Fruit fly (Drosophila melanogaster) whole organism, embryonic: ENCODE measurements around the gene CG33523.

Experiments
- B-H1 ChIP-seq: fragments of 200-800 bp; sonication (Bioruptor generic); IDR thresholded peaks from 3 replicates; pipeline ENCODE4 v1.3.6; 2022; ENCODE audit warnings: missing biosample characterization, missing genetic modification characterization
- CG10431 ChIP-seq: fragments of 200-800 bp; sonication (Bioruptor generic); optimal IDR thresholded peaks from 3 replicates; lab custom pipeline; 2018; ENCODE audit warnings: missing biosample characterization, mild to moderate bottlenecking, missing genetic modification characterization
- CG11695 ChIP-seq: fragments of 200-800 bp; sonication (Bioruptor generic); IDR thresholded peaks from 3 replicates; pipeline ENCODE4 v1.3.6; 2022; ENCODE audit warnings: missing biosample characterization, missing genetic modification characterization
- CG14710 ChIP-seq: fragments of 200-800 bp; sonication (Bioruptor generic); optimal IDR thresholded peaks from 3 replicates; lab custom pipeline; 2019; ENCODE audit warnings: missing biosample characterization, mild to moderate bottlenecking, missing genetic modification characterization, moderate library complexity
- CG1529 ChIP-seq: fragments of 200-800 bp; sonication (Bioruptor generic); optimal IDR thresholded peaks from 3 replicates; lab custom pipeline; 2018; ENCODE audit warnings: missing biosample characterization, missing genetic modification characterization
- CG15479 ChIP-seq: fragments of 200-800 bp; sonication (Bioruptor generic); optimal IDR thresholded peaks from 3 replicates; lab custom pipeline; 2019; ENCODE audit warnings: missing biosample characterization, mild to moderate bottlenecking, missing genetic modification characterization, moderate library complexity
- CG15601 ChIP-seq: fragments of 200-800 bp; sonication (Bioruptor generic); optimal IDR thresholded peaks from 3 replicates; lab custom pipeline; 2019; ENCODE audit warnings: missing biosample characterization, mild to moderate bottlenecking, missing genetic modification characterization, moderate library complexity
- CG17568 ChIP-seq: fragments of 200-800 bp; sonication (Bioruptor generic); optimal IDR thresholded peaks from 2 replicates; lab custom pipeline; 2018; ENCODE audit warnings: missing biosample characterization, mild to moderate bottlenecking, missing genetic modification characterization, moderate library complexity
- CG18262 ChIP-seq: fragments of 200-800 bp; optimal IDR thresholded peaks from 3 replicates; lab custom pipeline; 2019; ENCODE audit warnings: missing biosample characterization, mild to moderate bottlenecking, missing genetic modification characterization, moderate library complexity
- CG32532 ChIP-seq: fragments of 200-800 bp; sonication (Bioruptor generic); IDR thresholded peaks from 2 replicates; pipeline ENCODE4 v1.3.6; 2022; ENCODE audit warnings: missing biosample characterization, missing genetic modification characterization
- CG33557 ChIP-seq: fragments of 200-800 bp; sonication (Bioruptor generic); optimal IDR thresholded peaks from 2 replicates; lab custom pipeline; 2019; ENCODE audit warnings: missing biosample characterization, mild to moderate bottlenecking, missing genetic modification characterization, moderate library complexity
- CG4328 ChIP-seq: fragments of 200-800 bp; sonication (Bioruptor generic); optimal IDR thresholded peaks from 3 replicates; lab custom pipeline; 2017; ENCODE audit warnings: missing biosample characterization, missing genetic modification reagents, missing genetic modification characterization
- CG4404 ChIP-seq: fragments of 200-800 bp; sonication (Bioruptor generic); IDR thresholded peaks from 2 replicates; pipeline ENCODE4 v1.3.6; 2022; ENCODE audit warnings: missing biosample characterization, missing genetic modification characterization
- CG6272 ChIP-seq: fragments of 200-800 bp; sonication (Bioruptor generic); IDR thresholded peaks from 2 replicates; pipeline ENCODE4 v1.3.6; 2022; ENCODE audit warnings: missing biosample characterization, missing genetic modification characterization
- CG8089 ChIP-seq: fragments of 200-800 bp; sonication (Bioruptor generic); optimal IDR thresholded peaks from 3 replicates; lab custom pipeline; 2016; ENCODE audit warnings: missing biosample characterization, missing genetic modification characterization
- CG8290 ChIP-seq, 3 experiments: fragments of 200-800 bp; sonication (Bioruptor generic); optimal IDR thresholded peaks; 2 replicates each; lab custom pipeline; 2016 to 2019; ENCODE audit warnings: missing biosample characterization in 3 of 3, missing genetic modification characterization in 3 of 3, mild to moderate bottlenecking in 2 of 3, moderate library complexity in 1 of 3
- CG8944 ChIP-seq: fragments of 200-800 bp; sonication (Bioruptor generic); optimal IDR thresholded peaks from 3 replicates; lab custom pipeline; 2016; ENCODE audit warnings: missing biosample characterization, missing genetic modification characterization
- CG9727 ChIP-seq: fragments of 200-800 bp; sonication (Bioruptor generic); optimal IDR thresholded peaks from 3 replicates; lab custom pipeline; 2017; ENCODE audit warnings: missing biosample characterization, mild to moderate bottlenecking, missing genetic modification characterization
- CTCF ChIP-seq: fragments of 200-800 bp; sonication (Bioruptor generic); optimal IDR thresholded peaks from 2 replicates; lab custom pipeline; 2017; ENCODE audit warnings: missing biosample characterization, mild to moderate bottlenecking, missing genetic modification characterization, moderate library complexity
- Camta ChIP-seq: fragments of 200-800 bp; sonication (Bioruptor generic); optimal IDR thresholded peaks from 2 replicates; lab custom pipeline; 2016; ENCODE audit warnings: missing biosample characterization, missing genetic modification characterization
- Chrac-16 ChIP-seq: fragments of 200-800 bp; sonication (Bioruptor generic); optimal IDR thresholded peaks from 3 replicates; lab custom pipeline; 2016; ENCODE audit warnings: missing biosample characterization, missing genetic modification characterization
- Jarid2 ChIP-seq: fragments of 200-800 bp; sonication (Bioruptor generic); optimal IDR thresholded peaks from 3 replicates; lab custom pipeline; 2017; ENCODE audit warnings: mild to moderate bottlenecking, missing biosample characterization, missing genetic modification reagents, missing genetic modification characterization
- Lpt ChIP-seq: fragments of >200 bp; optimal IDR thresholded peaks from 2 replicates; lab custom pipeline; 2018; ENCODE audit warnings: missing biosample characterization, missing genetic modification characterization
- Oli ChIP-seq: fragments of 200-800 bp; sonication (Bioruptor generic); optimal IDR thresholded peaks from 2 replicates; lab custom pipeline; 2018; ENCODE audit warnings: missing biosample characterization, mild to moderate bottlenecking, missing genetic modification characterization, moderate library complexity
- PHDP ChIP-seq: fragments of 200-800 bp; sonication (Bioruptor generic); optimal IDR thresholded peaks from 3 replicates; lab custom pipeline; 2018; ENCODE audit warnings: missing biosample characterization, mild to moderate bottlenecking, missing genetic modification characterization, moderate library complexity
- Ptx1 ChIP-seq: fragments of 200-800 bp; sonication (Bioruptor generic); IDR thresholded peaks from 2 replicates; pipeline ENCODE4 v1.3.6; 2022; ENCODE audit warnings: missing biosample characterization, missing genetic modification characterization
- Side ChIP-seq: fragments of 200-800 bp; sonication (Bioruptor generic); optimal IDR thresholded peaks from 2 replicates; lab custom pipeline; 2016; ENCODE audit warnings: missing biosample characterization, missing genetic modification characterization
- Spps ChIP-seq: fragments of 200-800 bp; sonication (Bioruptor generic); optimal IDR thresholded peaks from 2 replicates; lab custom pipeline; 2018; ENCODE audit warnings: missing biosample characterization, mild to moderate bottlenecking, missing genetic modification characterization
- Taf1 ChIP-seq: fragments of 200-800 bp; sonication (Bioruptor generic); IDR thresholded peaks from 2 replicates; pipeline ENCODE4 v1.3.6; 2022; ENCODE audit warnings: missing biosample characterization, missing genetic modification characterization
- Xrp1 ChIP-seq: fragments of 200-800 bp; sonication (Bioruptor generic); IDR thresholded peaks from 2 replicates; pipeline ENCODE4 v1.3.6; 2022; ENCODE audit warnings: missing biosample characterization, missing genetic modification characterization
- cad ChIP-seq: fragments of >200 bp; optimal IDR thresholded peaks from 2 replicates; lab custom pipeline; 2017; ENCODE audit warnings: missing biosample characterization, missing genetic modification characterization
- caup ChIP-seq: fragments of 200-800 bp; sonication (Bioruptor generic); optimal IDR thresholded peaks from 3 replicates; lab custom pipeline; 2017; ENCODE audit warnings: missing biosample characterization, mild to moderate bottlenecking, missing genetic modification characterization, moderate library complexity; ENCODE audit not compliant: severe bottlenecking
- chinmo ChIP-seq: fragments of 200-800 bp; sonication (Bioruptor generic); IDR thresholded peaks from 4 replicates; pipeline ENCODE4 v1.3.6; 2022; ENCODE audit warnings: missing biosample characterization, missing genetic modification characterization; ENCODE audit not compliant: partially characterized antibody
- crp ChIP-seq, 2 experiments: fragments of 200-800 bp; sonication (Bioruptor generic); optimal IDR thresholded peaks; 2 replicates in 1 of 2; 3 replicates in 1 of 2; lab custom pipeline; 2017; ENCODE audit warnings: missing biosample characterization in 2 of 2, missing genetic modification characterization in 2 of 2, mild to moderate bottlenecking in 1 of 2, moderate library complexity in 1 of 2
- dimm ChIP-seq: fragments of 200-800 bp; sonication (Bioruptor generic); IDR thresholded peaks from 2 replicates; pipeline ENCODE4 v1.3.6; 2022; ENCODE audit warnings: missing biosample characterization, missing genetic modification characterization
- dmrt11E ChIP-seq: fragments of 200-800 bp; sonication (Bioruptor generic); optimal IDR thresholded peaks from 3 replicates; lab custom pipeline; 2018; ENCODE audit warnings: missing biosample characterization, mild to moderate bottlenecking, missing genetic modification characterization, moderate library complexity
- dpn ChIP-seq, 2 experiments: fragments of 200-800 bp; sonication (Bioruptor generic); optimal IDR thresholded peaks; 3 replicates each; lab custom pipeline; 2016; ENCODE audit warnings: missing biosample characterization in 2 of 2, missing genetic modification characterization in 2 of 2
- exex ChIP-seq: fragments of 200-800 bp; sonication (Bioruptor generic); optimal IDR thresholded peaks from 4 replicates; lab custom pipeline; 2018; ENCODE audit warnings: missing biosample characterization, mild to moderate bottlenecking, missing genetic modification characterization, moderate library complexity
- gce ChIP-seq: fragments of 200-800 bp; sonication (Bioruptor generic); IDR thresholded peaks from 3 replicates; pipeline ENCODE4 v1.3.6; 2022; ENCODE audit warnings: missing biosample characterization, missing genetic modification characterization
- gcm ChIP-seq: fragments of 200-800 bp; sonication (Bioruptor generic); optimal IDR thresholded peaks from 2 replicates; lab custom pipeline; 2019; ENCODE audit warnings: missing biosample characterization, mild to moderate bottlenecking, missing genetic modification characterization, moderate library complexity
- gcm2 ChIP-seq: fragments of 200-800 bp; sonication (Bioruptor generic); optimal IDR thresholded peaks from 2 replicates; lab custom pipeline; 2016; ENCODE audit warnings: missing biosample characterization, missing genetic modification characterization
- gem ChIP-seq: fragments of 200-800 bp; sonication (Bioruptor generic); optimal IDR thresholded peaks from 2 replicates; lab custom pipeline; 2019; ENCODE audit warnings: missing biosample characterization, mild to moderate bottlenecking, missing genetic modification characterization, moderate library complexity
- grau ChIP-seq: fragments of 200-800 bp; optimal IDR thresholded peaks from 3 replicates; lab custom pipeline; 2019; ENCODE audit warnings: missing biosample characterization, mild to moderate bottlenecking, missing genetic modification characterization, moderate library complexity
- hbn ChIP-seq: fragments of 200-800 bp; sonication (Bioruptor generic); IDR thresholded peaks from 2 replicates; pipeline ENCODE4 v1.3.6; 2022; ENCODE audit warnings: missing biosample characterization, missing genetic modification characterization; ENCODE audit not compliant: partially characterized antibody
- pita ChIP-seq: fragments of 200-800 bp; sonication (Bioruptor generic); optimal IDR thresholded peaks from 2 replicates; lab custom pipeline; 2017; ENCODE audit warnings: missing biosample characterization, mild to moderate bottlenecking, missing genetic modification characterization
- pzg ChIP-seq: fragments of 200-800 bp; sonication (Bioruptor generic); optimal IDR thresholded peaks from 3 replicates; lab custom pipeline; 2018; ENCODE audit warnings: missing biosample characterization, mild to moderate bottlenecking, missing genetic modification characterization, moderate library complexity
- twi ChIP-seq: fragments of 200-800 bp; optimal IDR thresholded peaks from 2 replicates; lab custom pipeline; 2019; ENCODE audit warnings: missing biosample characterization, mild to moderate bottlenecking, missing genetic modification characterization, moderate library complexity
- tx ChIP-seq: fragments of 200-800 bp; sonication (Bioruptor generic); optimal IDR thresholded peaks from 2 replicates; lab custom pipeline; 2016; ENCODE audit warnings: missing biosample characterization, missing genetic modification characterization
- unpg ChIP-seq: fragments of 200-800 bp; sonication (Bioruptor generic); optimal IDR thresholded peaks from 3 replicates; lab custom pipeline; 2018; ENCODE audit warnings: missing biosample characterization, mild to moderate bottlenecking, missing genetic modification characterization, moderate library complexity
- vnd ChIP-seq: fragments of 200-800 bp; sonication (Bioruptor generic); IDR thresholded peaks from 3 replicates; pipeline ENCODE4 v1.3.6; 2022; ENCODE audit warnings: missing biosample characterization, missing genetic modification characterization; ENCODE audit not compliant: partially characterized antibody
- zen ChIP-seq: fragments of 200-800 bp; sonication (Bioruptor generic); optimal IDR thresholded peaks from 3 replicates; lab custom pipeline; 2018; ENCODE audit warnings: missing biosample characterization, mild to moderate bottlenecking, missing genetic modification characterization, moderate library complexity

Gene CG33523

dm6 chr3L:5952132-5952531, 28.5 kb downstream of the CG33523 start (continued):
- no peak for TF ChIP-seq caup (GFP tag; lab: Kevin White, UChicago)
- TF ChIP-seq Lpt (GFP tag; lab: Kevin White, UChicago) = no peak
- peak; percentile 66 for TF ChIP-seq twi
- TF ChIP-seq grau (tag; lab: Kevin White, UChicago) = peak; percentile 21
- TF ChIP-seq CG9727 (GFP tag; lab: Kevin White, UChicago) = peak; percentile 47
- peak; percentile 58 for TF ChIP-seq dmrt11E (tag; lab: Kevin White, UChicago)
- TF ChIP-seq hbn = no peak
- peak; percentile 2 for TF ChIP-seq Oli (tag; lab: Kevin White, UChicago)
- no peak for TF ChIP-seq CG33557 (GFP tag; lab: Kevin White, UChicago)
- TF ChIP-seq CTCF (GFP tag; lab: Kevin White, UChicago) = no peak
- TF ChIP-seq CG10431 (GFP tag; lab: Kevin White, UChicago) = no peak
- TF ChIP-seq crp (GFP tag; optimal IDR thresholded peaks at IDR 0.05; lab: Kevin White, UChicago) = no peak
- TF ChIP-seq CG15479 (GFP tag; lab: Kevin White, UChicago) = peak; percentile 61
- peak; percentile 23 for TF ChIP-seq gcm (GFP tag; lab: Kevin White, UChicago)
- no peak for TF ChIP-seq CG32532 (GFP tag; lab: Robert Waterston, UW)
- TF ChIP-seq Xrp1 (GFP tag; lab: Robert Waterston, UW) = peak; percentile 70
- no peak for TF ChIP-seq chinmo
- peak; percentile 0 for TF ChIP-seq CG1529 (GFP tag; lab: Kevin White, UChicago)
- no peak for TF ChIP-seq CG17568 (GFP tag; lab: Kevin White, UChicago)
- TF ChIP-seq pzg (GFP tag; lab: Kevin White, UChicago) = no peak
- peak; percentile 64 for TF ChIP-seq CG14710 (tag; lab: Kevin White, UChicago)
- no peak for TF ChIP-seq Taf1 (GFP tag; lab: Robert Waterston, UW)
- TF ChIP-seq gcm2 (GFP tag; lab: Kevin White, UChicago) = no peak
- no peak for TF ChIP-seq exex (tag; lab: Kevin White, UChicago)
- peak; percentile 10 for TF ChIP-seq Spps (tag; lab: Kevin White, UChicago)
- peak; percentile 69 for TF ChIP-seq gem (tag; lab: Kevin White, UChicago)
- TF ChIP-seq CG4404 (GFP tag; lab: Robert Waterston, UW) = no peak
- no peak for TF ChIP-seq CG8290 (GFP tag; optimal IDR thresholded peaks at IDR 0.05; lab: Kevin White, UChicago)
- no peak for TF ChIP-seq CG8290 (tag; optimal IDR thresholded peaks at IDR 0.05; lab: Kevin White, UChicago)
- no peak for TF ChIP-seq CG6272 (GFP tag; lab: Robert Waterston, UW)
- TF ChIP-seq cad (GFP tag; lab: Kevin White, UChicago) = peak; percentile 95
- TF ChIP-seq Side (GFP tag; lab: Kevin White, UChicago) = no peak
- peak; percentile 72 for TF ChIP-seq CG18262
- TF ChIP-seq pita (GFP tag; lab: Kevin White, UChicago) = no peak
- no peak for TF ChIP-seq vnd (GFP tag; lab: Robert Waterston, UW)
- no peak for TF ChIP-seq CG4328 (GFP tag; lab: Kevin White, UChicago)
- TF ChIP-seq B-H1 = no peak
- TF ChIP-seq CG8089 (GFP tag; lab: Kevin White, UChicago) = no peak
- TF ChIP-seq dpn (GFP tag; optimal IDR thresholded peaks at IDR 0.05; lab: Kevin White, UChicago) = no peak
- TF ChIP-seq CG8944 (GFP tag; lab: Kevin White, UChicago) = no peak
- no peak for TF ChIP-seq tx (GFP tag; lab: Kevin White, UChicago)
- no peak for TF ChIP-seq Jarid2 (GFP tag; lab: Kevin White, UChicago)
- TF ChIP-seq zen (tag; lab: Kevin White, UChicago) = peak; percentile 70
- no peak for TF ChIP-seq Camta (GFP tag; lab: Kevin White, UChicago)
- TF ChIP-seq unpg (GFP tag; lab: Kevin White, UChicago) = peak; percentile 33
- no peak for TF ChIP-seq dimm
- TF ChIP-seq CG11695 (GFP tag; lab: Robert Waterston, UW) = no peak
- TF ChIP-seq gce (GFP tag; lab: Robert Waterston, UW) = no peak
- peak; percentile 32 for TF ChIP-seq CG15601 (tag; lab: Kevin White, UChicago)
- TF ChIP-seq Ptx1 (GFP tag; lab: Robert Waterston, UW) = peak; percentile 19; the same call in 1 of the 2 replicates
- TF ChIP-seq Chrac-16 = no peak
- TF ChIP-seq PHDP (tag; lab: Kevin White, UChicago) = peak; percentile 12
